Fruit fly (Drosophila melanogaster) whole organism, pupa: ENCODE measurements around the gene CG12715.

Experiments used
- CG12605 ChIP-seq: fragments of 200-800 bp; sonication (Bioruptor generic); IDR thresholded peaks from 2 replicates; pipeline ENCODE4 v1.3.6; 2022; ENCODE audit warnings: missing biosample characterization, missing genetic modification characterization
- CG32121 ChIP-seq: fragments of 200-800 bp; sonication (Bioruptor generic); IDR thresholded peaks from 2 replicates; pipeline ENCODE4 v1.3.6; 2022; ENCODE audit warnings: missing biosample characterization, missing genetic modification characterization
- CG4496 ChIP-seq: fragments of 200-800 bp; sonication (Bioruptor generic); IDR thresholded peaks from 3 replicates; pipeline ENCODE4 v1.3.6; 2022; ENCODE audit warnings: missing biosample characterization, missing genetic modification characterization
- Ets98B ChIP-seq: fragments of 200-800 bp; sonication (Bioruptor generic); IDR thresholded peaks from 2 replicates; pipeline ENCODE4 v1.3.6; 2022; ENCODE audit warnings: missing biosample characterization, missing genetic modification characterization

- TF ChIP-seq CG4496 (GFP tag; lab: Robert Waterston, UW) (no peak), Ets98B (GFP tag; lab: Robert Waterston, UW) (no peak), CG32121 (no peak), CG12605 (GFP tag; lab: Robert Waterston, UW) (no peak)
These were observed 35.6 kb upstream of the CG12715 start, which contains the start of gene lic for dm6 chrX:13090656-13091261.
